Fruit fly (Drosophila melanogaster) whole organism, adult: Measurements from ENCODE around the gene ovm.

ENCODE experiments used
- CG11617 ChIP-seq: fragments of 200-800 bp; sonication (Bioruptor generic); optimal IDR thresholded peaks from 2 replicates; lab custom pipeline; 2017; ENCODE audit warnings: mild to moderate bottlenecking, missing biosample characterization, missing genetic modification reagents, missing genetic modification characterization
- CG1620 ChIP-seq: fragments of 200-800 bp; sonication (Bioruptor generic); optimal IDR thresholded peaks from 2 replicates; lab custom pipeline; 2016; ENCODE audit warnings: missing biosample characterization, missing genetic modification characterization
- CG7101 ChIP-seq: fragments of 200-800 bp; sonication (Bioruptor generic); optimal IDR thresholded peaks from 2 replicates; lab custom pipeline; 2018; ENCODE audit warnings: missing biosample characterization, mild to moderate bottlenecking, missing genetic modification characterization, moderate library complexity
- Clk ChIP-seq: fragments of 200-800 bp; sonication (Bioruptor generic); optimal IDR thresholded peaks from 2 replicates; lab custom pipeline; 2017; ENCODE audit warnings: missing biosample characterization, missing genetic modification characterization
- Crg-1 ChIP-seq: fragments of 200-800 bp; sonication (Bioruptor generic); optimal IDR thresholded peaks from 2 replicates; lab custom pipeline; 2016; ENCODE audit warnings: missing biosample characterization, missing genetic modification characterization
- Hr96 ChIP-seq: fragments of 200-800 bp; sonication (Bioruptor generic); optimal IDR thresholded peaks from 2 replicates; lab custom pipeline; 2016; ENCODE audit warnings: missing biosample characterization, missing genetic modification characterization
- Mnt ChIP-seq: fragments of 200-800 bp; sonication (Bioruptor generic); optimal IDR thresholded peaks from 2 replicates; lab custom pipeline; 2016; ENCODE audit warnings: missing biosample characterization, mild to moderate bottlenecking, missing genetic modification characterization
- bab1 ChIP-seq: fragments of 200-800 bp; sonication (Bioruptor generic); optimal IDR thresholded peaks from 3 replicates; lab custom pipeline; 2019; ENCODE audit warnings: missing biosample characterization, mild to moderate bottlenecking, missing genetic modification characterization, moderate library complexity
- cnc ChIP-seq, 2 experiments: fragments of >200 bp; optimal IDR thresholded peaks; 2 replicates each; lab custom pipeline; 2017
- ovo ChIP-seq: fragments of 200-800 bp; sonication (Bioruptor generic); optimal IDR thresholded peaks from 2 replicates; lab custom pipeline; 2016; ENCODE audit warnings: missing biosample characterization, missing genetic modification characterization
- tj ChIP-seq: fragments of 200-800 bp; sonication (Bioruptor generic); optimal IDR thresholded peaks from 3 replicates; lab custom pipeline; 2017; ENCODE audit warnings: missing biosample characterization, mild to moderate bottlenecking, missing genetic modification characterization, moderate library complexity
- toe ChIP-seq: fragments of 200-800 bp; sonication (Bioruptor generic); optimal IDR thresholded peaks from 2 replicates; lab custom pipeline; 2016; ENCODE audit warnings: missing biosample characterization, missing genetic modification characterization

Gene ovm

dm6 chr2L:89158-89557, 51.6 kb downstream of the ovm start:
- TF ChIP-seq CG1620 (GFP tag; lab: Kevin White, UChicago), result no peak
- no peak for TF ChIP-seq CG7101 (tag; lab: Kevin White, UChicago)
- TF ChIP-seq Clk (GFP tag; lab: Kevin White, UChicago), result no peak
- TF ChIP-seq Crg-1 (GFP tag; lab: Kevin White, UChicago), result no peak
- TF ChIP-seq toe (GFP tag; lab: Kevin White, UChicago), result no peak
- no peak for TF ChIP-seq ovo (GFP tag; lab: Kevin White, UChicago)
- no peak for TF ChIP-seq Mnt
- TF ChIP-seq CG11617 (GFP tag; lab: Kevin White, UChicago), result no peak
- no peak for TF ChIP-seq tj (GFP tag; lab: Kevin White, UChicago)
- no peak for TF ChIP-seq bab1 (GFP tag; lab: Kevin White, UChicago)

- TF ChIP-seq CG7101 (tag; lab: Kevin White, UChicago) (no peak), Hr96 (GFP tag; lab: Kevin White, UChicago) (no peak), cnc (optimal IDR thresholded peaks at IDR 0.05; lab: Kevin White, UChicago) (no peak)
Measured at dm6 chr2L:88528-88927, 52.3 kb downstream of the ovm start.
